Fruit fly (Drosophila melanogaster): ENCODE measurements around the gene amx.
A peak's percentile ranks its signal among the peaks of the same experiment; 100 is the strongest.

Gene amx

DNA sequence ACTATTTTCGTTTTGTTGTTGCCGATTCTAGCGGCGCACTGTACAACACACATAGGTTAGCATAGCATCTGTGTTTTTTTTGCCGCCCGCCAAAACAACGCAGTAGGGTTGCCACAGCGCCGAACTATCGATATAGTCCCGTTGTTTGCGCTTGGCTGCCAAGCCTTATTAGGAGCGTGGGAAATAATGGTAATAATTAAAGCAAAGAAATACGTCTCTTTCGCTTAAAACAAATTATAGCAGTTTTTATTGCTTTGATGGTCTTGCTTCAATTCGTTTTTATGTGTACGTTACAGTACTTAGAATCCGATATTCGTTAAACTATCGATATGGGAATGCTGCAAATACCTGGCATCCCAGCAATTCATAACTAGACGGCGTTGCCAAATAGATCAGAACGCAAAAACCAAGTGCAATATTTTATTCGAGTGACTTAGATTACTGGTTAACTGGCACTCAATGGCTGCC, 3.7 kb downstream of the amx start, which contains the start of the genes mxc and Larp7 (continued):
- TF ChIP-seq danr (GFP tag; IDR thresholded peaks at IDR 0.05) = peak; percentile 35; the same call in 1 of the 2 replicates
- peak; percentile 65 for TF ChIP-seq CG12155 (GFP tag; optimal IDR thresholded peaks at IDR 0.05)
- peak; percentile 3 for TF ChIP-seq CG8290 (GFP tag; optimal IDR thresholded peaks at IDR 0.05)
- no peak for TF ChIP-seq CG8290 (tag; optimal IDR thresholded peaks at IDR 0.05)
- TF ChIP-seq esg (GFP tag; conservative IDR thresholded peaks at IDR 0.05) = peak; percentile 40; the same call in 1 of the 2 replicates
- TF ChIP-seq Asciz (GFP tag; optimal IDR thresholded peaks at IDR 0.05) = no peak
- TF ChIP-seq ash1 (GFP tag; optimal IDR thresholded peaks at IDR 0.05) = no peak
- TF ChIP-seq zfh2 (GFP tag; optimal IDR thresholded peaks at IDR 0.05) = peak; percentile 77
- TF ChIP-seq Hr39 (optimal IDR thresholded peaks at IDR 0.05) = no peak
- TF ChIP-seq CG14965 (GFP tag; optimal IDR thresholded peaks at IDR 0.05; ENCODE audit: borderline replicate concordance) = no peak
- TF ChIP-seq peb (GFP tag; IDR thresholded peaks at IDR 0.05) = no peak
- TF ChIP-seq CG18619 (GFP tag; optimal IDR thresholded peaks at IDR 0.05) = peak; percentile 43
- no peak for TF ChIP-seq CG34422 (GFP tag; IDR thresholded peaks at IDR 0.05)
- TF ChIP-seq kni (GFP tag; optimal IDR thresholded peaks at IDR 0.05) = peak; percentile 30
- no peak for TF ChIP-seq lov (optimal IDR thresholded peaks at IDR 0.05)
- TF ChIP-seq lov (GFP tag; IDR thresholded peaks at IDR 0.05) = no peak
- 0 out of 3 replicates have a peak, but pooled peaks have one; percentile 44 for TF ChIP-seq CG11456 (GFP tag; IDR thresholded peaks at IDR 0.05)
- TF ChIP-seq Kr (GFP tag; optimal IDR thresholded peaks at IDR 0.05) = no peak
- TF ChIP-seq CG16813 (GFP tag; IDR thresholded peaks at IDR 0.05; ENCODE audit: partially characterized antibody) = peak; percentile 91
- peak; percentile 76 for TF ChIP-seq Myb (GFP tag; optimal IDR thresholded peaks at IDR 0.05)
- TF ChIP-seq Camta (GFP tag; optimal IDR thresholded peaks at IDR 0.05) = peak; percentile 11
- peak; percentile 82 for TF ChIP-seq Elba2 (GFP tag; optimal IDR thresholded peaks at IDR 0.05)
- peak; percentile 27 for TF ChIP-seq CG17385 (GFP tag; optimal IDR thresholded peaks at IDR 0.05)
- peak; percentile 7 for TF ChIP-seq CG8388 (GFP tag; optimal IDR thresholded peaks at IDR 0.05)
- peak; percentile 54 for TF ChIP-seq CG10543 (GFP tag; optimal IDR thresholded peaks at IDR 0.05)
- peak; percentile 29; the same call in 1 of the 2 replicates for TF ChIP-seq lmd (GFP tag; IDR thresholded peaks at IDR 0.05)
- TF ChIP-seq sisA (GFP tag; IDR thresholded peaks at IDR 0.05) = peak; percentile 66
- TF ChIP-seq CG16815 (GFP tag; optimal IDR thresholded peaks at IDR 0.05) = no peak
- TF ChIP-seq CG8944 (GFP tag; optimal IDR thresholded peaks at IDR 0.05) = peak; percentile 64
- no peak for TF ChIP-seq gsb-n (tag; optimal IDR thresholded peaks at IDR 0.05)
- peak; percentile 39 for TF ChIP-seq dmrt11E (tag; optimal IDR thresholded peaks at IDR 0.05)
- no peak for TF ChIP-seq zf30C (GFP tag; optimal IDR thresholded peaks at IDR 0.05)
- TF ChIP-seq Mes4 (GFP tag; optimal IDR thresholded peaks at IDR 0.05) = peak; percentile 40
- TF ChIP-seq Lpt (GFP tag; optimal IDR thresholded peaks at IDR 0.05) = no peak
- TF ChIP-seq Gsc (GFP tag; IDR thresholded peaks at IDR 0.05) = no peak
- peak; percentile 70 for TF ChIP-seq pho (GFP tag; optimal IDR thresholded peaks at IDR 0.05)
- no peak for TF ChIP-seq CG42726 (GFP tag; IDR thresholded peaks at IDR 0.05; ENCODE audit: partially characterized antibody)
- no peak for TF ChIP-seq CG6813 (GFP tag; optimal IDR thresholded peaks at IDR 0.05)
- peak; percentile 37 for TF ChIP-seq ems (GFP tag; optimal IDR thresholded peaks at IDR 0.05)
- peak; percentile 33 for TF ChIP-seq CG16863 (GFP tag; optimal IDR thresholded peaks at IDR 0.05)
- no peak for TF ChIP-seq unpg (GFP tag; optimal IDR thresholded peaks at IDR 0.05)
- peak in 1 of 3 experiments; percentile 53 for TF ChIP-seq lola (GFP tag; optimal IDR thresholded peaks at IDR 0.05)
- no peak for TF ChIP-seq gem (tag; optimal IDR thresholded peaks at IDR 0.05)
- no peak for TF ChIP-seq Dek (tag; optimal IDR thresholded peaks at IDR 0.05)
- TF ChIP-seq wdn (GFP tag; IDR thresholded peaks at IDR 0.05) = no peak
- no peak for TF ChIP-seq sima (GFP tag; optimal IDR thresholded peaks at IDR 0.05)
- no peak for TF ChIP-seq Sox100B (GFP tag; optimal IDR thresholded peaks at IDR 0.05)
- peak; percentile 49 for TF ChIP-seq bigmax (GFP tag; optimal IDR thresholded peaks at IDR 0.05)
- peak; percentile 80 for TF ChIP-seq CG14710 (tag; optimal IDR thresholded peaks at IDR 0.05)
- TF ChIP-seq CG2116 (GFP tag; optimal IDR thresholded peaks at IDR 0.05) = peak; percentile 71
- peak; percentile 85 for TF ChIP-seq CG13287 (GFP tag; IDR thresholded peaks at IDR 0.05; ENCODE audit: partially characterized antibody)

Measured in whole organism, embryonic.